Fruit fly (Drosophila melanogaster) whole organism, pupa: Measurements from ENCODE around the gene S.

Source experiments
- CG10348 ChIP-seq: fragments of 200-800 bp; sonication (Bioruptor generic); IDR thresholded peaks from 2 replicates; pipeline ENCODE4 v1.3.6; 2022; ENCODE audit warnings: missing biosample characterization, missing genetic modification characterization
- CG9948 ChIP-seq: fragments of 200-800 bp; sonication (Bioruptor generic); optimal IDR thresholded peaks from 2 replicates; lab custom pipeline; 2018; ENCODE audit warnings: missing biosample characterization, mild to moderate bottlenecking, missing genetic modification characterization, moderate library complexity
- rn ChIP-seq: fragments of 200-800 bp; sonication (Bioruptor generic); IDR thresholded peaks from 2 replicates; pipeline ENCODE4 v1.3.6; 2022; ENCODE audit warnings: missing biosample characterization, missing genetic modification characterization

- no peak for TF ChIP-seq CG9948 (tag; lab: Kevin White, UChicago)
- no peak for TF ChIP-seq CG10348 (GFP tag; lab: Robert Waterston, UW)
- TF ChIP-seq rn (GFP tag; lab: Robert Waterston, UW) = no peak
These were observed 40.8 kb downstream of the S start, which contains the start of gene gNacalpha for dm6 chr2L:1036811-1037296.
